Worm (Caenorhabditis elegans): ENCODE results near the gene fbxa-24.

- TF ChIP-seq fkh-10 (GFP tag; optimal IDR thresholded peaks at IDR 0.05) (no peak), ceh-82 (tag; optimal IDR thresholded peaks at IDR 0.05) (no peak), aly-2 (tag; optimal IDR thresholded peaks at IDR 0.05) (no peak), nhr-11 (tag; optimal IDR thresholded peaks at IDR 0.05) (no peak), elt-2 (tag; optimal IDR thresholded peaks at IDR 0.05) (no peak), ama-1 (optimal IDR thresholded peaks at IDR 0.05) (no peak), ceh-28 (tag; optimal IDR thresholded peaks at IDR 0.05) (no peak), snpc-4 (tag; optimal IDR thresholded peaks at IDR 0.05) (no peak), nhr-77 (tag; optimal IDR thresholded peaks at IDR 0.05) (no peak), egl-27 (tag; optimal IDR thresholded peaks at IDR 0.05) (no peak), nhr-67 (tag; optimal IDR thresholded peaks at IDR 0.05) (no peak), nhr-76 (tag; optimal IDR thresholded peaks at IDR 0.05) (no peak), ztf-11 (tag; optimal IDR thresholded peaks at IDR 0.05) (no peak), skn-1 (tag; optimal IDR thresholded peaks at IDR 0.05) (no peak)
These were observed 29.2 kb upstream of the fbxa-24 start, which contains the start of gene T24E12.13 for ce11 chrII:3787151-3787550.

Measured in whole organism, L3 larva.